Worm (Caenorhabditis elegans) whole organism, L1 larva: ENCODE results near the gene rbm-26.
A peak's percentile ranks its signal among the peaks of the same experiment; 100 is the strongest.

Experiments used
- C34B4.2 ChIP-seq: sonication (generic microtip); optimal IDR thresholded peaks from 2 replicates; lab custom pipeline; 2017; ENCODE audit warnings: mild to moderate bottlenecking, missing genetic modification characterization, missing compliant biosample characterization
- aha-1 ChIP-seq: fragments of 150-350 bp; optimal IDR thresholded peaks from 2 replicates; lab custom pipeline; 2014; ENCODE audit warnings: missing biosample characterization, missing genetic modification characterization
- aly-2 ChIP-seq: fragments of 150-350 bp; optimal IDR thresholded peaks from 2 replicates; lab custom pipeline; 2014; ENCODE audit warnings: missing biosample characterization, missing genetic modification characterization
- ama-1 ChIP-seq: fragments of 150-350 bp; optimal IDR thresholded peaks from 2 replicates; lab custom pipeline; 2014
- ceh-8 ChIP-seq: fragments of 200-800 bp; sonication (Bioruptor generic); optimal IDR thresholded peaks from 2 replicates; lab custom pipeline; 2018; ENCODE audit warnings: mild to moderate bottlenecking, missing genetic modification characterization, moderate library complexity, missing compliant biosample characterization
- ceh-82 ChIP-seq, 3 experiments: fragments of 150-350 bp in 1 of 3; sonication (generic microtip) in 2 of 3; optimal IDR thresholded peaks; 2 replicates each; lab custom pipeline; 2014 to 2017; ENCODE audit warnings: missing biosample characterization in 3 of 3, missing genetic modification characterization in 3 of 3
- ceh-90 ChIP-seq: sonication (generic microtip); optimal IDR thresholded peaks from 2 replicates; lab custom pipeline; 2016; ENCODE audit warnings: missing genetic modification characterization, missing compliant biosample characterization
- dsc-1 ChIP-seq: sonication (generic microtip); optimal IDR thresholded peaks from 2 replicates; lab custom pipeline; 2016; ENCODE audit warnings: mild to moderate bottlenecking, missing genetic modification characterization, missing compliant biosample characterization
- egl-27 ChIP-seq, 2 experiments: fragments of 150-350 bp in 1 of 2; sonication (generic microtip); optimal IDR thresholded peaks; 3 replicates each; lab custom pipeline; 2017 to 2018; ENCODE audit warnings: missing biosample characterization in 2 of 2, missing genetic modification characterization in 2 of 2, missing genetic modification reagents in 2 of 2
- elt-3 ChIP-seq, 6 experiments: fragments of 150-350 bp in 1 of 6; sonication (generic microtip); optimal IDR thresholded peaks; 2 replicates each; lab custom pipeline; 2017 to 2018; ENCODE audit warnings: missing biosample characterization in 6 of 6, missing genetic modification characterization in 6 of 6, inconsistent platforms in 1 of 6
- fkh-10 ChIP-seq: sonication (generic microtip); optimal IDR thresholded peaks from 2 replicates; lab custom pipeline; 2017; ENCODE audit warnings: missing biosample characterization, missing genetic modification reagents, missing genetic modification characterization
- fkh-8 ChIP-seq: sonication (generic microtip); optimal IDR thresholded peaks from 2 replicates; lab custom pipeline; 2016; ENCODE audit warnings: mild to moderate bottlenecking, missing genetic modification characterization, missing compliant biosample characterization
- fos-1 ChIP-seq: fragments of 150-350 bp; optimal IDR thresholded peaks from 2 replicates; lab custom pipeline; 2014; ENCODE audit warnings: missing biosample characterization, missing genetic modification characterization
- hlh-17 ChIP-seq: fragments of 200-800 bp; sonication (Bioruptor generic); optimal IDR thresholded peaks from 2 replicates; lab custom pipeline; 2018; ENCODE audit warnings: missing genetic modification characterization, mild to moderate bottlenecking, missing compliant biosample characterization, moderate library complexity, borderline replicate concordance
- irx-1 ChIP-seq: sonication (generic microtip); optimal IDR thresholded peaks from 2 replicates; lab custom pipeline; 2016; ENCODE audit warnings: missing genetic modification characterization, missing compliant biosample characterization
- jun-1 ChIP-seq: fragments of 150-350 bp; optimal IDR thresholded peaks from 2 replicates; lab custom pipeline; 2014; ENCODE audit warnings: missing biosample characterization, missing genetic modification reagents, missing genetic modification characterization
- lin-15B ChIP-seq: fragments of 150-350 bp; sonication (generic microtip); optimal IDR thresholded peaks from 3 replicates; lab custom pipeline; 2014; ENCODE audit warnings: missing biosample characterization, missing genetic modification characterization
- lsy-2 ChIP-seq, 2 experiments: fragments of 150-350 bp; optimal IDR thresholded peaks; 2 replicates each; lab custom pipeline; 2014; ENCODE audit warnings: missing biosample characterization in 2 of 2, missing genetic modification characterization in 2 of 2
- mdl-1 ChIP-seq, 2 experiments: fragments of 150-350 bp; optimal IDR thresholded peaks; 2 replicates each; lab custom pipeline; 2014 to 2017; ENCODE audit warnings: missing biosample characterization in 2 of 2, missing genetic modification characterization in 2 of 2, inconsistent platforms in 1 of 2
- mep-1 ChIP-seq: fragments of 150-350 bp; optimal IDR thresholded peaks from 2 replicates; lab custom pipeline; 2014; ENCODE audit warnings: missing biosample characterization, missing genetic modification characterization
- nhr-237 ChIP-seq: fragments of 150-350 bp; optimal IDR thresholded peaks from 2 replicates; lab custom pipeline; 2014; ENCODE audit warnings: missing biosample characterization, missing genetic modification characterization
- nhr-47 ChIP-seq: sonication (generic microtip); optimal IDR thresholded peaks from 2 replicates; lab custom pipeline; 2016; ENCODE audit warnings: mild to moderate bottlenecking, missing genetic modification characterization, moderate library complexity, missing compliant biosample characterization
- nhr-71 ChIP-seq: sonication (generic microtip); optimal IDR thresholded peaks from 2 replicates; lab custom pipeline; 2016; ENCODE audit warnings: mild to moderate bottlenecking, missing genetic modification characterization, moderate library complexity, missing compliant biosample characterization
- nhr-77 ChIP-seq: fragments of 150-350 bp; optimal IDR thresholded peaks from 2 replicates; lab custom pipeline; 2014; ENCODE audit warnings: missing biosample characterization, missing genetic modification characterization
- nhr-85 ChIP-seq: sonication (generic microtip); peaks from one replicate; lab custom pipeline; 2016; ENCODE audit warnings: missing genetic modification characterization, inconsistent platforms, missing compliant biosample characterization
- rnt-1 ChIP-seq: sonication (generic microtip); optimal IDR thresholded peaks from 2 replicates; lab custom pipeline; 2016; ENCODE audit warnings: mild to moderate bottlenecking, missing genetic modification characterization, moderate library complexity, missing compliant biosample characterization
- skn-1 ChIP-seq: fragments of 150-350 bp; optimal IDR thresholded peaks from 2 replicates; lab custom pipeline; 2014; ENCODE audit warnings: missing biosample characterization, missing genetic modification characterization
- snu-23 ChIP-seq: sonication (generic microtip); optimal IDR thresholded peaks from 2 replicates; lab custom pipeline; 2016; ENCODE audit warnings: missing genetic modification characterization, missing compliant biosample characterization
- tbx-2 ChIP-seq: sonication (generic microtip); optimal IDR thresholded peaks from 2 replicates; lab custom pipeline; 2016; ENCODE audit warnings: missing genetic modification characterization, missing compliant biosample characterization
- unc-130 ChIP-seq: fragments of 150-350 bp; optimal IDR thresholded peaks from 2 replicates; lab custom pipeline; 2017; ENCODE audit warnings: missing biosample characterization, missing genetic modification characterization, inconsistent platforms
- unc-62 ChIP-seq: fragments of 150-350 bp; optimal IDR thresholded peaks from 2 replicates; lab custom pipeline; 2014; ENCODE audit warnings: missing biosample characterization, missing genetic modification reagents, missing genetic modification characterization
- unc-86 ChIP-seq: sonication (generic microtip); optimal IDR thresholded peaks from 2 replicates; lab custom pipeline; 2016; ENCODE audit warnings: missing genetic modification characterization, missing compliant biosample characterization
- vab-15 ChIP-seq: sonication (generic microtip); optimal IDR thresholded peaks from 2 replicates; lab custom pipeline; 2017; ENCODE audit warnings: missing genotype, mild to moderate bottlenecking, missing genetic modification characterization, missing compliant biosample characterization
- zip-4 ChIP-seq: fragments of 200-800 bp; sonication (Bioruptor generic); optimal IDR thresholded peaks from 2 replicates; lab custom pipeline; 2018; ENCODE audit warnings: mild to moderate bottlenecking, missing genetic modification characterization, moderate library complexity, missing compliant biosample characterization
- ztf-4 ChIP-seq: fragments of 150-350 bp; optimal IDR thresholded peaks from 2 replicates; lab custom pipeline; 2014; ENCODE audit warnings: missing biosample characterization, missing genetic modification characterization

The rbm-26 gene

ce11 chrIII:5697963-5698730, 13.2 kb upstream of the rbm-26 start, which contains the start of the genes lgg-3 and rgs-5 (continued):
- TF ChIP-seq ceh-82 (tag; optimal IDR thresholded peaks at IDR 0.05; lab: Kevin White, UChicago) (peak in 1 of 3 experiments; percentile 34), fos-1 (tag; lab: Kevin White, UChicago) (no peak), nhr-237 (tag; lab: Kevin White, UChicago) (no peak), irx-1 (tag; lab: Kevin White, UChicago) (no peak), zip-4 (GFP tag; lab: Kevin White, UChicago) (no peak), elt-3 (tag; optimal IDR thresholded peaks at IDR 0.05; lab: Kevin White, UChicago) (peak in 1 of 6 experiments; percentile 28), mep-1 (tag; lab: Kevin White, UChicago) (peak; percentile 15), unc-130 (tag; lab: Kevin White, UChicago) (no peak)

ce11 chrIII:5701491-5701890, 9.9 kb upstream of the rbm-26 start:
- TF ChIP-seq fkh-10 (GFP tag; lab: Kevin White, UChicago) (no peak), elt-3 (tag; optimal IDR thresholded peaks at IDR 0.05; lab: Kevin White, UChicago) (no peak), ztf-4 (tag; lab: Kevin White, UChicago) (no peak), unc-86 (tag; lab: Kevin White, UChicago) (no peak), lsy-2 (tag; optimal IDR thresholded peaks at IDR 0.05; lab: Kevin White, UChicago) (no peak), skn-1 (tag; lab: Kevin White, UChicago) (no peak), rnt-1 (no peak), snu-23 (GFP tag; lab: Kevin White, UChicago) (no peak), unc-62 (GFP tag; lab: Kevin White, UChicago) (no peak), nhr-47 (tag; lab: Kevin White, UChicago) (no peak), jun-1 (no peak), lin-15B (tag; lab: Kevin White, UChicago) (no peak), fkh-8 (no peak), ceh-90 (tag; lab: Kevin White, UChicago) (no peak), nhr-85 (tag; lab: Kevin White, UChicago) (no peak), vab-15 (tag; lab: Kevin White, UChicago) (no peak), nhr-237 (tag; lab: Kevin White, UChicago) (no peak), aly-2 (tag; lab: Kevin White, UChicago) (no peak)

ce11 chrIII:5705228-5705888, 6.0 kb upstream of the rbm-26 start, which contains the start of gene swp-1:
Gene swp-1, minus strand, starts transcription at chrIII:5705525.
- TF ChIP-seq ceh-8 (GFP tag; lab: Kevin White, UChicago) = no peak
- TF ChIP-seq C34B4.2 (tag; lab: Kevin White, UChicago) = no peak
- TF ChIP-seq ceh-82 (tag; optimal IDR thresholded peaks at IDR 0.05; lab: Kevin White, UChicago) = no peak
- no peak for TF ChIP-seq hlh-17
- no peak for TF ChIP-seq aha-1 (tag; lab: Kevin White, UChicago)
- no peak for TF ChIP-seq nhr-77
- TF ChIP-seq vab-15 (tag; lab: Kevin White, UChicago) = no peak
- TF ChIP-seq tbx-2 = no peak
- peak; percentile 13 for TF ChIP-seq nhr-71 (tag; lab: Kevin White, UChicago)
- no peak for TF ChIP-seq mdl-1 (tag; optimal IDR thresholded peaks at IDR 0.05; lab: Kevin White, UChicago)
- TF ChIP-seq unc-86 (tag; lab: Kevin White, UChicago) = no peak
- peak; percentile 49 for TF ChIP-seq nhr-85 (tag; lab: Kevin White, UChicago)
- TF ChIP-seq dsc-1 (tag; lab: Kevin White, UChicago) = no peak
- no peak for TF ChIP-seq snu-23 (GFP tag; lab: Kevin White, UChicago)
- TF ChIP-seq egl-27 (tag; optimal IDR thresholded peaks at IDR 0.05; lab: Kevin White, UChicago) = no peak
- TF ChIP-seq ama-1 (lab: Kevin White, UChicago) = no peak
- peak in 1 of 2 experiments; percentile 26 for TF ChIP-seq lsy-2 (tag; optimal IDR thresholded peaks at IDR 0.05; lab: Kevin White, UChicago)
